Worm (Caenorhabditis elegans): ENCODE data around the gene adh-1.

adh-1 gene

DNA sequence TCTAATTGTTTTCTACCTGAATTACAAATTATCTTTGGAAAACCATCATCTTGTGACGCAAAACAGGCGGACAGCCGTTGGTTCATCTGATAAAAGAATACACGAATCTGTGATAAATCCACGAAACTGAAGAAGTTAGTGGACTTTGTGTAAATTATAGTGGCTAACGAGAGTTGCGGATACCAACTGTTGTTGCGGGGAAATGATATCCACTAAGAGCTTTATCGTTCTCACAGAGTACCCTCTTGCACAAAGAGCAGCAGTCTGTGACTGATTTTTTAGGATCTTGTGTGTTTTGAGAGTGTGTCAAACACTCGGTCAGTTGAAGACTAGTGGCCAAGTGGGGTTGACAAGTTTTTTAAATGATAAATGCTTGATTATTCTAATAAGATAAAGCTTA is 31.6 kb downstream of the adh-1 start:
- TF ChIP-seq flt-1 (GFP tag; IDR thresholded peaks at IDR 0.05) (no peak), klf-2 (GFP tag; conservative IDR thresholded peaks at IDR 0.05) (no peak), cog-1 (tag; optimal IDR thresholded peaks at IDR 0.05) (no peak), T22C8.4 (GFP tag; IDR thresholded peaks at IDR 0.05) (no peak), ztf-29 (GFP tag; IDR thresholded peaks at IDR 0.05) (no peak), ztf-23 (GFP tag; IDR thresholded peaks at IDR 0.05) (no peak), med-1 (GFP tag; optimal IDR thresholded peaks at IDR 0.05; ENCODE audit: insufficient read depth) (no peak), ref-1 (GFP tag; conservative IDR thresholded peaks at IDR 0.05) (no peak), tab-1 (GFP tag; IDR thresholded peaks at IDR 0.05) (no peak)

DNA sequence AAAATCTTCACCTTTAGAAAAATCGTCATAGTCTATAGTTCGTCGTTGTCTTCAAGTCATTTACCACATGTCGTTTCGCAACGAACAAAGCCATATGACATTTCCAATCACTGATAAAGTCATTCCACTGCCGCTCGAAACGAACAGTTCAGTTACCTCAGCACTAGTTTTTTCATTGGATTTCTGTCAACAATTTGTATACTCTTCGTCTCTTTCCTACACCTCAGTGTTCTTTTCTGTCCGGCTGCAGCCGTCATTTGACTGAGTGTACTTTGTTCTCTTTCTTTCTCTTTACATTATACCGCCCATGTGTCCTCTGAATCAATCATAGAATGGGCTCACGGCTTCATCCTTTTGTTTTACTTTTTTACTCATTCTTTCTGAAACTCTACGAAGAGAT is 33.2 kb downstream of the adh-1 start:
- TF ChIP-seq ztf-23 (GFP tag; IDR thresholded peaks at IDR 0.05) (no peak), ztf-29 (GFP tag; IDR thresholded peaks at IDR 0.05) (no peak), tab-1 (GFP tag; IDR thresholded peaks at IDR 0.05) (no peak), T22C8.4 (GFP tag; IDR thresholded peaks at IDR 0.05) (no peak), klf-2 (GFP tag; conservative IDR thresholded peaks at IDR 0.05) (no peak), flt-1 (GFP tag; IDR thresholded peaks at IDR 0.05) (no peak), cog-1 (tag; optimal IDR thresholded peaks at IDR 0.05) (no peak)

DNA sequence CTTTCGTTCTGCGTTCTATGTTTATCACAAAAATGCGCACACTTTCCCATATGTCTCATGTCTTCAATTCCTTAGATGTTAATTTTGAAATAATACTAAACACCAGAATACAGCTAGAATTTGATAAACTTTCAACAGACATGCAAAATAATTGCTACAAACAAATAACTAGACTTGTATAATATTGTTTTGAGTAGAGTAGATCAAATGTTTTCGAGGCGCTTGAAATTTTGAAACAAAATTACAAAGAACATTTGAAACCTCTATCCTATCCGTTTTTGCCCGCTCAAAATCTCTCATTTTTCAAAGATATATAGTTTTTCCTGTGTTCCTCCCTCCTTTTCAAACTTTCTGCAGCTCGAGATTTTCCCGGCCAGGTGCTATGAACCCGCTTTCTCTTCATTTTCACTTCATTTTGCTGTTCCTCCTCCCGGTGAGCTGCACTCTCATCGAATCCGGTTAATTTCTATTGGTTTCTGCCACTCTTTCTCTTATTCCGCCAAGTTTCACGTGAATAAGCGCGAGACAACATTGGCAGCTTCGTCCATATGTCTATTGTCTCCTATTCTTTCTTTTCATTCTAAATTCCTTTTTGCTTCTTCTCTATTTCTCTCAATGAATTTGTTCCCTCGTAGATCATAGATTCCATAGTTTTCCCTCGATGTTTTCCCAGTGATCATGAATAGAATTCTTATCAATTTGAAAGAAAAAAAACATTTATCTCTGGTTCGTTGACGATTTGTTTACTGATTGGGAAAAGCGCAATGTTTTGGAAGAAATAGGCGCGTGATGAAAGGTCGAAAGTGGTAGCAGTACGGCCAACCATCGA is 33.9 kb downstream of the adh-1 start:
- TF ChIP-seq klf-2 (GFP tag; conservative IDR thresholded peaks at IDR 0.05): no peak
- TF ChIP-seq med-1 (GFP tag; optimal IDR thresholded peaks at IDR 0.05; ENCODE audit: insufficient read depth): no peak

DNA sequence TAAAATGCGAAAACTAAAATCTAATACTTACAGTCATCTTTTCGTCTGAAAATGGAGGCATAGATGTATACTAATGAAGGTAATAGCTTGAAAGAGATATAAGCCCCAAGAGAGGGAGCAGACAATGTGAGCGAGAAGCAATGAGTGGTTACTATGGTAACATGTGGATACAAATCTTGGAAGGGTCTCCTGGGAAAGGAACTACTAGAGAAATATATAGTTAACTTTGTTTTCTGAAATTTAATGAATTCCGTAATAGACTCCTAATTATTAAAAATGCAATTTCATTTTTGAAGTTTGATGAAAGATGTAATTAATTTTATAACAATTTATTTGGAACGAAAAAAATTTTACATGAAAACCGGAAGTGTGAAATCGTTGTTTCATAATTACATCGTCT is 39.3 kb downstream of the adh-1 start, which contains the start of gene osm-6:
Gene osm-6, minus strand, starts transcription at position 101 of the 400 bp plus-strand sequence.
- no peak for TF ChIP-seq cog-1 (tag; optimal IDR thresholded peaks at IDR 0.05)
- TF ChIP-seq ref-1 (GFP tag; conservative IDR thresholded peaks at IDR 0.05): no peak

DNA sequence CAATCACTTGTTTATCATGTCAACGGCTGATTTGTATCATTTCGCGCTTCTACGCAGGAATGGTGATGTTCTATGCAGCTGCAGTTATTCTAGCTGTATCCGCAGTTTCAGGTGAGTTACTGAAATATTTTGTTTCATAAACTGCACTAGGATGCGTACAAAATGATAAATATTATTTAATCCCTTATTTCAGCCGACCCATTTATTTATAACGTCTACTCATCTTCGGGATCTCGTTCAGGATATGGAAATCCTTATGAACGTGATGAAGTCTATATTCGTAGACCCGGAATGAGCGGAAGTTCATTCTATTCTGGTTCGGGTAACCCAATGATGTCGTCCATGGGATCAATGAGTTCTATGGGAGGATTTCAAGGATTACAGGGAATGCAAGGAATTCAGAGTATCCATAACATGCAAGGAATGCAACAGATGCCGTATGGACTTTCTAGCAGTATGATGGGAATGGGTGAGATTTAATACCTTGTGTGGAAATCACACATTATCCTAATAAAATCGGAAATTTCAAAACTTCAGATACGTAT is 41.1 kb downstream of the adh-1 start, which contains the start of gene F58H1.2:
Gene F58H1.2, plus strand, starts transcription at position 51 of the 545 bp plus-strand sequence.
- no peak for TF ChIP-seq med-1 (GFP tag; optimal IDR thresholded peaks at IDR 0.05; ENCODE audit: insufficient read depth)
- TF ChIP-seq tab-1 (GFP tag; IDR thresholded peaks at IDR 0.05): no peak
- no peak for TF ChIP-seq ztf-23 (GFP tag; IDR thresholded peaks at IDR 0.05)
- TF ChIP-seq cog-1 (tag; optimal IDR thresholded peaks at IDR 0.05): no peak
- no peak for TF ChIP-seq flt-1 (GFP tag; IDR thresholded peaks at IDR 0.05)
- TF ChIP-seq T22C8.4 (GFP tag; IDR thresholded peaks at IDR 0.05): no peak
- no peak for TF ChIP-seq ref-1 (GFP tag; conservative IDR thresholded peaks at IDR 0.05)
- TF ChIP-seq klf-2 (GFP tag; conservative IDR thresholded peaks at IDR 0.05): no peak
- TF ChIP-seq ztf-29 (GFP tag; IDR thresholded peaks at IDR 0.05): no peak

DNA sequence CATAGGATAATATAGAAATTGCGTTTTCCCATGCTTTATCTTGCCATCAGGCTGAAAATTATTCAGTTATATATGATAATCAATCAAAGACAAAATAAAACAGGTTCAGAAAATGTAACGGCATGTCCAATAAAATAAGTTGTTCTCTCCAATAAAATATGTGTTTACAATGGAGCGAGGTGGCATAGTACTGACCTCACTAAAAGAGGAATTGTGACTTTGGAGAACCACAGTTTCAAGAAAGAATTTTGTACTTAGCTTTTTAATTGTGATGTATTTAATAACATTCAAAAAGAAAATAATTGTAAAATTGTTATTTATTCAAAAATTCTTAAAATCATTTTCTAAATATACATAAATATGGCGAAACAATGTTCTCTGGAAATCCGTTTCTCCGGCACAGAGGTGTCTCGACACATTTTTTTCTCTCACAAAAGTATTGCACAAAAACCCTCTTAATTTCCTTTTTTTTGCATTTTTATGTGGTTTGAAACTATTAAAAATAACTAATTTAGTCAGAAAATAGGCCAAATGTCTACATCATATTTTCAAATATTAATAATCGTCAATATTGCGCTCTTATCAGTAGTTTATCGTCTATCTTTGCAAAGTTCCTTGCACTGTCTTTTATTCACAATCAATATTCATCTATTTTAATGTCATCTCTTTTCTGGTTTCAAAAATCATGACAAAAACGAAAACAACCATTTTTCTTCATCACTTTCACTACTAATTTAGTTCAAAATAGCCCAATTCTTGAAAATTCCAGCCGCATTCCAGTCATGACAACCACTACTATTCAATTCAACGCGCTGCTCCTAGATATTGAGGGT is 45.4 kb downstream of the adh-1 start, which contains the start of the genes aman-2 and F58H1.3:
Gene aman-2, minus strand, starts transcription at position 51 of the 833 bp plus-strand sequence.
Gene F58H1.3, plus strand, starts transcription at position 783 of the 833 bp plus-strand sequence.
- TF ChIP-seq T22C8.4 (GFP tag; IDR thresholded peaks at IDR 0.05) (no peak), cog-1 (tag; optimal IDR thresholded peaks at IDR 0.05) (peak; percentile 81), ref-1 (GFP tag; conservative IDR thresholded peaks at IDR 0.05) (no peak), ztf-23 (GFP tag; IDR thresholded peaks at IDR 0.05) (peak; percentile 78), ztf-29 (GFP tag; IDR thresholded peaks at IDR 0.05) (no peak), med-1 (GFP tag; optimal IDR thresholded peaks at IDR 0.05; ENCODE audit: insufficient read depth) (no peak), klf-2 (GFP tag; conservative IDR thresholded peaks at IDR 0.05) (no peak), tab-1 (GFP tag; IDR thresholded peaks at IDR 0.05) (no peak), flt-1 (GFP tag; IDR thresholded peaks at IDR 0.05) (no peak)

DNA sequence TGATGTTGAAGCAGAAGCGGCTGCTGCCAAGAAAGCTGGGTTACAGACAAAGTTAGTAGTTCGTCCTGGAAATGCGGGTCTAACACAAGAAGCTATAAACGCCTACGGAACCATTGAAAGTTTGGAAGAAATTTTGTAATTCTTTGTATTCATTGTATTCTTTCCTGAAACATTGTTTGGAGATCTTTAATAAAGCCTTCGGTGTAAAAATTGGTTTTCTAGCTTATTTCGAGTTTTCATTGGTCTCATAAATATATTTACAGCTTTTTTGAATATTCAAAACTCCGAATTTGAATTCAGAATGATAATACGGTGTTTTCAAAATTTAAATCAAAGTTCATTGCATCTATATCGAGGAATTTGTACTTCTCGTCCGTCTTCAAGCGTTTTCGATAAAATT is 46.8 kb downstream of the adh-1 start, which contains the start of gene F58H1.8:
Gene F58H1.8, plus strand, starts transcription at position 301 of the 400 bp plus-strand sequence.
- no peak for TF ChIP-seq cog-1 (tag; optimal IDR thresholded peaks at IDR 0.05)

DNA sequence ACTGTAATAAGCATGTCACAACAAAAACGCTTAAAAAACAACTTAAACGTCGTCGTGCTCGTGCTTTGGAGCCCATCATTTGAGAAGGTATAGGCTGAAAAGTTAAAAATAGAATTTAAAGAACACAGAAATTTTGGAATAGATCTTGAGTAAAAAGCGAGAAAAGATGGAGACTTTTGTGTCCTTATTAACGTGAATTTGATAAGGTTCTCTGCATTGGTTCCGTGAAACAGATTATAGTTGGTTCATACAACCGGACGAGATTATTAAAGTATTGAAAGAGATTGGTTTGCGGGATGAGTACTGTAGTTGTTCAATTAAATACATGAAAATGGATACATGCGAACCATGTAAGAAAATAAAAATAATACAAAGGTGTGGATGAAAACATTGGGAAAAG is 49.7 kb downstream of the adh-1 start, which contains the start of gene gpla-1:
Gene gpla-1, minus strand, starts transcription at position 101 of the 400 bp plus-strand sequence.
- no peak for TF ChIP-seq ref-1 (GFP tag; conservative IDR thresholded peaks at IDR 0.05)
- TF ChIP-seq flt-1 (GFP tag; IDR thresholded peaks at IDR 0.05): no peak
- no peak for TF ChIP-seq tab-1 (GFP tag; IDR thresholded peaks at IDR 0.05)
- TF ChIP-seq cog-1 (tag; optimal IDR thresholded peaks at IDR 0.05): no peak
- TF ChIP-seq klf-2 (GFP tag; conservative IDR thresholded peaks at IDR 0.05): no peak
- TF ChIP-seq ztf-29 (GFP tag; IDR thresholded peaks at IDR 0.05): no peak
- TF ChIP-seq ztf-23 (GFP tag; IDR thresholded peaks at IDR 0.05): no peak
- TF ChIP-seq med-1 (GFP tag; optimal IDR thresholded peaks at IDR 0.05; ENCODE audit: insufficient read depth): no peak
- TF ChIP-seq T22C8.4 (GFP tag; IDR thresholded peaks at IDR 0.05): no peak

Measured in whole organism, midembryonic.